Fruit fly (Drosophila melanogaster) S2 (cell line): Measurements from ENCODE around the gene mew.

Experiments
- CG8478 ChIP-seq: fragments of >200 bp; optimal IDR thresholded peaks from 2 replicates; lab custom pipeline; 2018
- CTCF ChIP-seq, 2 experiments: fragments of >200 bp; optimal IDR thresholded peaks; 2 replicates each; lab custom pipeline; 2018

DNA sequence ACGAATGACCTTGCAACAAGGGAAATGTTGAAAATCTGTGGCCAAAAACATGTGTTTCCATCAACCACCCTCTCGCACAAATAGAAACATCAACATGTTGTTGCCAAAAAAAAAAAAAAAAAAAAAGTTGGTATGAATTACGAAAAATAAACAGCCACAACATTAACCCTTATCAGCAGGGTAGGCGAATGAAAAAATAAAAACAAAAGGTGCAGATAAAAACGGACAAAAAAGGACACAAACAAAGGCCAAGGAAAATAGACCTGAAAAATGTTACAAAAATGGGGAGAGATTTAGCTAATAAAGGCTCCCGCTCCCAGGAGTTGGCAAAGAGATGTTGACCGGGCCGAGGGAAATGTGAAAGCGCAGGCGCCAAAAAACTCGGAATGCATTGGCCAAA is 48.9 kb downstream of the mew start:
- TF ChIP-seq CTCF (optimal IDR thresholded peaks at IDR 0.05; lab: Kevin White, UChicago) = no peak
- no peak for TF ChIP-seq CG8478 (lab: Kevin White, UChicago)
